Worm (Caenorhabditis elegans) whole organism, late embryonic: ENCODE results near the gene pct-1.

Experiments
- F13H6.1 ChIP-seq: sonication (generic microtip); optimal IDR thresholded peaks from 2 replicates; lab custom pipeline; 2016; ENCODE audit warnings: missing genetic modification characterization, missing compliant biosample characterization
- ceh-18 ChIP-seq: sonication (generic microtip); optimal IDR thresholded peaks from 2 replicates; lab custom pipeline; 2016; ENCODE audit warnings: missing genetic modification characterization, missing compliant biosample characterization
- fkh-10 ChIP-seq: fragments of 150-350 bp; optimal IDR thresholded peaks from 2 replicates; lab custom pipeline; 2014; ENCODE audit warnings: missing biosample characterization, missing genetic modification reagents, missing genetic modification characterization
- hlh-8 ChIP-seq: sonication (generic microtip); optimal IDR thresholded peaks from 2 replicates; lab custom pipeline; 2016; ENCODE audit warnings: missing genotype, missing genetic modification characterization, missing compliant biosample characterization
- lin-11 ChIP-seq: fragments of 200-800 bp; sonication (Bioruptor generic); optimal IDR thresholded peaks from 2 replicates; lab custom pipeline; 2018; ENCODE audit warnings: mild to moderate bottlenecking, missing genetic modification characterization, missing compliant biosample characterization
- pha-2 ChIP-seq: sonication (generic microtip); optimal IDR thresholded peaks from 2 replicates; lab custom pipeline; 2017; ENCODE audit warnings: mild to moderate bottlenecking, missing genetic modification characterization, missing compliant biosample characterization

- no peak for TF ChIP-seq hlh-8
- no peak for TF ChIP-seq fkh-10 (GFP tag; lab: Kevin White, UChicago)
- TF ChIP-seq F13H6.1 (tag; lab: Kevin White, UChicago), result no peak
- TF ChIP-seq pha-2 (tag; lab: Kevin White, UChicago), result no peak
- TF ChIP-seq lin-11 (tag; lab: Kevin White, UChicago), result no peak
- TF ChIP-seq ceh-18 (tag; lab: Kevin White, UChicago), result no peak
Observed at ce11 chrIV:8165950-8166349, 10.3 kb upstream of the pct-1 start, which contains the start of gene B0218.7.
